Fruit fly (Drosophila melanogaster) whole organism, embryonic: ENCODE data around the gene GatB.

Source experiments
- ATbp ChIP-seq: fragments of 200-800 bp; sonication (Bioruptor generic); optimal IDR thresholded peaks from 2 replicates; lab custom pipeline; 2017; ENCODE audit warnings: missing biosample characterization, mild to moderate bottlenecking, missing genetic modification characterization, missing genetic modification reagents
- Ada2b ChIP-seq: fragments of 200-800 bp; sonication (Bioruptor generic); IDR thresholded peaks from 2 replicates; pipeline ENCODE4 v1.3.6; 2022; ENCODE audit warnings: missing biosample characterization, missing genetic modification characterization
- BEAF-32 ChIP-seq: fragments of 200-800 bp; sonication (Bioruptor generic); optimal IDR thresholded peaks from 3 replicates; lab custom pipeline; 2017; ENCODE audit warnings: missing biosample characterization, missing genetic modification characterization, mild to moderate bottlenecking, moderate library complexity, missing genetic modification reagents
- Bdp1 ChIP-seq: fragments of 200-800 bp; sonication (Bioruptor generic); optimal IDR thresholded peaks from 3 replicates; lab custom pipeline; 2016; ENCODE audit warnings: missing biosample characterization, missing genetic modification characterization
- Bgb ChIP-seq: fragments of 200-800 bp; sonication (Bioruptor generic); IDR thresholded peaks from 2 replicates; pipeline ENCODE4 v1.3.6; 2022; ENCODE audit warnings: missing biosample characterization, missing genetic modification characterization; ENCODE audit not compliant: partially characterized antibody
- BtbVII ChIP-seq: fragments of 200-800 bp; sonication (Bioruptor generic); optimal IDR thresholded peaks from 3 replicates; lab custom pipeline; 2017; ENCODE audit warnings: missing biosample characterization, mild to moderate bottlenecking, missing genetic modification characterization
- CG10147 ChIP-seq: fragments of 200-800 bp; sonication (Bioruptor generic); optimal IDR thresholded peaks from 2 replicates; lab custom pipeline; 2019; ENCODE audit warnings: missing biosample characterization, mild to moderate bottlenecking, missing genetic modification characterization, moderate library complexity
- CG10366 ChIP-seq: fragments of 200-800 bp; sonication (Bioruptor generic); IDR thresholded peaks from 2 replicates; pipeline ENCODE4 v1.3.6; 2022; ENCODE audit warnings: missing biosample characterization, missing genetic modification characterization
- CG10654 ChIP-seq: fragments of 200-800 bp; sonication (Bioruptor generic); optimal IDR thresholded peaks from 2 replicates; lab custom pipeline; 2016; ENCODE audit warnings: missing biosample characterization, missing genetic modification characterization
- CG12769 ChIP-seq: fragments of 200-800 bp; sonication (Bioruptor generic); optimal IDR thresholded peaks from 2 replicates; lab custom pipeline; 2019; ENCODE audit warnings: missing biosample characterization, mild to moderate bottlenecking, missing genetic modification characterization, moderate library complexity
- CG17186 ChIP-seq: fragments of 200-800 bp; sonication (Bioruptor generic); optimal IDR thresholded peaks from 3 replicates; lab custom pipeline; 2017; ENCODE audit warnings: missing biosample characterization, missing genetic modification reagents, missing genetic modification characterization
- CG17802 ChIP-seq: fragments of 200-800 bp; sonication (Bioruptor generic); optimal IDR thresholded peaks from 2 replicates; lab custom pipeline; 2018; ENCODE audit warnings: missing biosample characterization, mild to moderate bottlenecking, missing genetic modification characterization, moderate library complexity
- CG1792 ChIP-seq: fragments of 200-800 bp; sonication (Bioruptor generic); optimal IDR thresholded peaks from 2 replicates; lab custom pipeline; 2016; ENCODE audit warnings: missing biosample characterization, missing genetic modification characterization
- CG3163 ChIP-seq: fragments of 200-800 bp; sonication (Bioruptor generic); optimal IDR thresholded peaks from 3 replicates; lab custom pipeline; 2016; ENCODE audit warnings: missing biosample characterization, missing genetic modification characterization
- CG32772 ChIP-seq: fragments of 200-800 bp; sonication (Bioruptor generic); IDR thresholded peaks from 2 replicates; pipeline ENCODE4 v1.3.6; 2022; ENCODE audit warnings: missing biosample characterization, missing genetic modification characterization
- CG3726 ChIP-seq: fragments of 200-800 bp; sonication (Bioruptor generic); IDR thresholded peaks from 3 replicates; pipeline ENCODE4, ENCODE4 v1.3.6; 2022; ENCODE audit warnings: missing biosample characterization, missing genetic modification characterization
- CG5245 ChIP-seq: fragments of 200-800 bp; sonication (Bioruptor generic); optimal IDR thresholded peaks from 3 replicates; lab custom pipeline; 2016; ENCODE audit warnings: missing biosample characterization, missing genetic modification characterization
- CG5953 ChIP-seq: fragments of 200-800 bp; sonication (Bioruptor generic); IDR thresholded peaks from 2 replicates; pipeline ENCODE4 v1.3.6; 2022; ENCODE audit warnings: missing biosample characterization, missing genetic modification characterization
- CG6254 ChIP-seq: fragments of 200-800 bp; sonication (Bioruptor generic); optimal IDR thresholded peaks from 3 replicates; lab custom pipeline; 2017; ENCODE audit warnings: mild to moderate bottlenecking, missing biosample characterization, missing genetic modification reagents, missing genetic modification characterization
- CG6689 ChIP-seq: fragments of 200-800 bp; sonication (Bioruptor generic); IDR thresholded peaks from 2 replicates; pipeline ENCODE4 v1.3.6; 2022; ENCODE audit warnings: missing biosample characterization, missing genetic modification characterization
- CG7963 ChIP-seq: fragments of 200-800 bp; sonication (Bioruptor generic); IDR thresholded peaks from 3 replicates; pipeline ENCODE4 v1.3.6; 2022; ENCODE audit warnings: missing biosample characterization, missing genetic modification characterization; ENCODE audit not compliant: partially characterized antibody
- Dad ChIP-seq: fragments of 200-800 bp; sonication (Bioruptor generic); optimal IDR thresholded peaks from 3 replicates; lab custom pipeline; 2016; ENCODE audit warnings: missing biosample characterization, missing genetic modification characterization
- Dip2 ChIP-seq: fragments of 200-800 bp; sonication (Bioruptor generic); IDR thresholded peaks from 2 replicates; pipeline ENCODE4 v1.3.6; 2022; ENCODE audit warnings: missing biosample characterization, missing genetic modification characterization
- Hr78 ChIP-seq, 2 experiments: fragments of 200-800 bp in 1 of 2; fragments of >200 bp in 1 of 2; sonication (Bioruptor generic) in 1 of 2; optimal IDR thresholded peaks; 2 replicates each; lab custom pipeline; 2017 to 2019; ENCODE audit warnings: missing biosample characterization in 2 of 2, missing genetic modification characterization in 2 of 2, mild to moderate bottlenecking in 1 of 2, moderate library complexity in 1 of 2
- Lpt ChIP-seq: fragments of >200 bp; optimal IDR thresholded peaks from 2 replicates; lab custom pipeline; 2018; ENCODE audit warnings: missing biosample characterization, missing genetic modification characterization
- Med ChIP-seq: fragments of 200-800 bp; sonication (Bioruptor generic); peaks from one replicate; lab custom pipeline; 2016; ENCODE audit warnings: missing biosample characterization, missing genetic modification characterization, mild to moderate bottlenecking, inconsistent platforms, moderate library complexity
- Myb ChIP-seq: fragments of 200-800 bp; sonication (Bioruptor generic); optimal IDR thresholded peaks from 2 replicates; lab custom pipeline; 2016; ENCODE audit warnings: missing biosample characterization, missing genetic modification characterization
- Scr ChIP-seq: fragments of 200-800 bp; sonication (Bioruptor generic); IDR thresholded peaks from 2 replicates; pipeline ENCODE4 v1.3.6; 2022; ENCODE audit warnings: missing biosample characterization, missing genetic modification characterization; ENCODE audit not compliant: partially characterized antibody
- Sox100B ChIP-seq: fragments of 200-800 bp; sonication (Bioruptor generic); optimal IDR thresholded peaks from 3 replicates; lab custom pipeline; 2018; ENCODE audit warnings: missing biosample characterization, mild to moderate bottlenecking, missing genetic modification characterization
- Xbp1 ChIP-seq: fragments of 200-800 bp; sonication (Bioruptor generic); optimal IDR thresholded peaks from 3 replicates; lab custom pipeline; 2016; ENCODE audit warnings: missing biosample characterization, mild to moderate bottlenecking, missing genetic modification characterization
- ab ChIP-seq: fragments of 200-800 bp; sonication (Bioruptor generic); optimal IDR thresholded peaks from 2 replicates; lab custom pipeline; 2016; ENCODE audit warnings: missing biosample characterization, missing genetic modification characterization
- ap ChIP-seq: fragments of 200-800 bp; sonication (Bioruptor generic); IDR thresholded peaks from 2 replicates; pipeline ENCODE4 v1.3.6; 2022; ENCODE audit warnings: missing biosample characterization, missing genetic modification characterization
- br ChIP-seq: fragments of >200 bp; optimal IDR thresholded peaks from 2 replicates; lab custom pipeline; 2017
- ci ChIP-seq: fragments of 200-800 bp; sonication (Bioruptor generic); IDR thresholded peaks from 3 replicates; pipeline ENCODE4 v1.3.6; 2022; ENCODE audit warnings: missing biosample characterization, missing genetic modification characterization
- croc ChIP-seq: fragments of 200-800 bp; sonication (Bioruptor generic); conservative IDR thresholded peaks from 3 replicates; pipeline ENCODE4 v1.3.6; 2022; ENCODE audit warnings: missing biosample characterization, missing genetic modification characterization
- dmrt99B ChIP-seq: fragments of 200-800 bp; sonication (Bioruptor generic); optimal IDR thresholded peaks from 2 replicates; lab custom pipeline; 2018; ENCODE audit warnings: missing biosample characterization, mild to moderate bottlenecking, missing genetic modification characterization, moderate library complexity
- ems ChIP-seq: fragments of 200-800 bp; sonication (Bioruptor generic); optimal IDR thresholded peaks from 3 replicates; lab custom pipeline; 2016; ENCODE audit warnings: missing biosample characterization, missing genetic modification characterization
- en ChIP-seq: fragments of 200-800 bp; sonication (Bioruptor generic); optimal IDR thresholded peaks from 2 replicates; lab custom pipeline; 2016; ENCODE audit warnings: missing biosample characterization, missing genetic modification characterization
- fd64A ChIP-seq: fragments of 200-800 bp; sonication (Bioruptor generic); optimal IDR thresholded peaks from 3 replicates; lab custom pipeline; 2018; ENCODE audit warnings: missing biosample characterization, mild to moderate bottlenecking, missing genetic modification characterization
- gcm ChIP-seq: fragments of 200-800 bp; sonication (Bioruptor generic); optimal IDR thresholded peaks from 2 replicates; lab custom pipeline; 2019; ENCODE audit warnings: missing biosample characterization, mild to moderate bottlenecking, missing genetic modification characterization, moderate library complexity
- gsb-n ChIP-seq: fragments of 200-800 bp; sonication (Bioruptor generic); optimal IDR thresholded peaks from 3 replicates; lab custom pipeline; 2018; ENCODE audit warnings: missing biosample characterization, mild to moderate bottlenecking, missing genetic modification characterization
- kah ChIP-seq: fragments of 200-800 bp; sonication (Bioruptor generic); optimal IDR thresholded peaks from 2 replicates; lab custom pipeline; 2018; ENCODE audit warnings: missing biosample characterization, mild to moderate bottlenecking, missing genetic modification characterization
- lilli ChIP-seq: fragments of 200-800 bp; sonication (Bioruptor generic); optimal IDR thresholded peaks from 3 replicates; lab custom pipeline; 2016; ENCODE audit warnings: missing biosample characterization, missing genetic modification characterization
- nau ChIP-seq: fragments of 200-800 bp; sonication (Bioruptor generic); optimal IDR thresholded peaks from 3 replicates; lab custom pipeline; 2017; ENCODE audit warnings: missing biosample characterization, mild to moderate bottlenecking, missing genetic modification characterization, missing genetic modification reagents
- p53 ChIP-seq: fragments of 200-800 bp; sonication (Bioruptor generic); optimal IDR thresholded peaks from 2 replicates; lab custom pipeline; 2016; ENCODE audit warnings: missing biosample characterization, missing genetic modification characterization
- ro ChIP-seq: fragments of 200-800 bp; sonication (Bioruptor generic); IDR thresholded peaks from 2 replicates; pipeline ENCODE4 v1.3.6; 2022; ENCODE audit warnings: missing biosample characterization, missing genetic modification characterization
- scrt ChIP-seq: fragments of 200-800 bp; sonication (Bioruptor generic); optimal IDR thresholded peaks from 2 replicates; lab custom pipeline; 2018; ENCODE audit warnings: missing biosample characterization, mild to moderate bottlenecking, missing genetic modification characterization, moderate library complexity
- shn ChIP-seq: fragments of 200-800 bp; sonication (Bioruptor generic); optimal IDR thresholded peaks from 3 replicates; lab custom pipeline; 2016; ENCODE audit warnings: missing biosample characterization, missing genetic modification characterization
- stwl ChIP-seq: fragments of 200-800 bp; sonication (Bioruptor generic); optimal IDR thresholded peaks from 3 replicates; lab custom pipeline; 2018; ENCODE audit warnings: missing biosample characterization, mild to moderate bottlenecking, missing genetic modification characterization, moderate library complexity
- trem ChIP-seq: fragments of 200-800 bp; optimal IDR thresholded peaks from 3 replicates; lab custom pipeline; 2019; ENCODE audit warnings: missing biosample characterization, mild to moderate bottlenecking, missing genetic modification characterization, moderate library complexity
- zfh2 ChIP-seq: fragments of 200-800 bp; sonication (Bioruptor generic); optimal IDR thresholded peaks from 2 replicates; lab custom pipeline; 2016; ENCODE audit warnings: missing biosample characterization, missing genetic modification characterization

GatB gene

dm6 chr3R:24163556-24164022 is 33.5 kb upstream of the GatB start, which contains the start of gene Apc2 (continued):
- TF ChIP-seq trem = peak; percentile 73
- TF ChIP-seq Ada2b = peak; percentile 65
- TF ChIP-seq stwl = peak; percentile 16
- no peak for TF ChIP-seq p53 (GFP tag; lab: Kevin White, UChicago)
- TF ChIP-seq Lpt = no peak
- no peak for TF ChIP-seq Bgb
- TF ChIP-seq gsb-n (tag; lab: Kevin White, UChicago) = peak; percentile 41
- TF ChIP-seq br (lab: Kevin White, UChicago) = no peak
- no peak for TF ChIP-seq dmrt99B (tag; lab: Kevin White, UChicago)
- no peak for TF ChIP-seq CG7963 (GFP tag; lab: Robert Waterston, UW)
- TF ChIP-seq ab (GFP tag; lab: Kevin White, UChicago) = no peak
- TF ChIP-seq CG10147 (GFP tag; lab: Kevin White, UChicago) = peak; percentile 46
- TF ChIP-seq BEAF-32 (GFP tag; lab: Kevin White, UChicago) = peak; percentile 77
- TF ChIP-seq CG1792 (GFP tag; lab: Kevin White, UChicago) = no peak
- no peak for TF ChIP-seq CG6254
- TF ChIP-seq ems (GFP tag; lab: Kevin White, UChicago) = peak; percentile 19
- no peak for TF ChIP-seq CG3163
- TF ChIP-seq CG17186 = peak; percentile 52
- TF ChIP-seq CG5953 (GFP tag; lab: Robert Waterston, UW) = no peak
- no peak for TF ChIP-seq ATbp (GFP tag; lab: Kevin White, UChicago)
- peak; percentile 14 for TF ChIP-seq Bdp1 (GFP tag; lab: Kevin White, UChicago)
- TF ChIP-seq gcm (GFP tag; lab: Kevin White, UChicago) = peak; percentile 13
- TF ChIP-seq shn = no peak
- no peak for TF ChIP-seq ap (GFP tag; lab: Robert Waterston, UW)
- peak; percentile 50 for TF ChIP-seq CG10366 (GFP tag; lab: Robert Waterston, UW)
- TF ChIP-seq kah (GFP tag; lab: Kevin White, UChicago) = no peak
- peak; percentile 77 for TF ChIP-seq Med (GFP tag; lab: Kevin White, UChicago)
- no peak for TF ChIP-seq Sox100B (GFP tag; lab: Kevin White, UChicago)
- TF ChIP-seq Dip2 (GFP tag; lab: Robert Waterston, UW) = no peak
- no peak for TF ChIP-seq ro (GFP tag; lab: Robert Waterston, UW)
- TF ChIP-seq Hr78 (GFP tag; optimal IDR thresholded peaks at IDR 0.05; lab: Kevin White, UChicago) = no peak
- peak; percentile 74 for TF ChIP-seq Scr (GFP tag; lab: Robert Waterston, UW)
- peak; percentile 49 for TF ChIP-seq CG10654 (GFP tag; lab: Kevin White, UChicago)
- peak; percentile 64; the same call in 2 of the 3 replicates for TF ChIP-seq ci (GFP tag; lab: Robert Waterston, UW)
- no peak for TF ChIP-seq CG17802 (tag; lab: Kevin White, UChicago)
- no peak for TF ChIP-seq Dad (GFP tag; lab: Kevin White, UChicago)
- peak; percentile 42 for TF ChIP-seq CG5245 (GFP tag; lab: Kevin White, UChicago)
- no peak for TF ChIP-seq en (GFP tag; lab: Kevin White, UChicago)
- TF ChIP-seq nau = no peak
- TF ChIP-seq CG32772 = peak; percentile 35; the same call in 1 of the 2 replicates
- TF ChIP-seq CG12769 = no peak
- TF ChIP-seq BtbVII (GFP tag; lab: Kevin White, UChicago) = no peak
- no peak for TF ChIP-seq CG3726
- TF ChIP-seq fd64A (GFP tag; lab: Kevin White, UChicago) = no peak
- peak; percentile 36 for TF ChIP-seq scrt (GFP tag; lab: Kevin White, UChicago)
- TF ChIP-seq Xbp1 (GFP tag; lab: Kevin White, UChicago) = peak; percentile 69
- TF ChIP-seq croc = no peak
- peak; percentile 2 for TF ChIP-seq Myb (GFP tag; lab: Kevin White, UChicago)
- peak; percentile 29 for TF ChIP-seq zfh2
- TF ChIP-seq lilli (GFP tag; lab: Kevin White, UChicago) = peak; percentile 57
- peak; percentile 57; the same call in 1 of the 2 replicates for TF ChIP-seq CG6689
